Worm (Caenorhabditis elegans) whole organism, midembryonic: ENCODE results near the gene zif-1.
"Not testable (repeated sequence)": the region's sequence is repeated elsewhere in the genome, so short reads cannot be mapped to it uniquely, and the experiment has no call there.

Experiments used
- T22C8.4 ChIP-seq: fragments of 200-800 bp; sonication (Bioruptor generic); IDR thresholded peaks from 2 replicates; pipeline ENCODE4 v1.3.6; 2022; ENCODE audit warnings: missing genetic modification characterization, missing compliant biosample characterization
- cog-1 ChIP-seq: sonication (generic microtip); optimal IDR thresholded peaks from 2 replicates; lab custom pipeline; 2016; ENCODE audit warnings: missing genetic modification characterization, missing compliant biosample characterization
- flt-1 ChIP-seq: fragments of 200-800 bp; sonication (Bioruptor generic); IDR thresholded peaks from 2 replicates; pipeline ENCODE4 v1.3.6; 2022; ENCODE audit warnings: missing genetic modification characterization, missing compliant biosample characterization
- klf-2 ChIP-seq: fragments of 200-800 bp; sonication (Bioruptor generic); conservative IDR thresholded peaks from 2 replicates; pipeline ENCODE4 v1.3.6; 2022; ENCODE audit warnings: missing genetic modification reagents, missing genetic modification characterization, missing compliant biosample characterization
- med-1 ChIP-seq: sonication (generic microtip); optimal IDR thresholded peaks from 2 replicates; lab custom pipeline; 2017; ENCODE audit warnings: missing genetic modification characterization, mild to moderate bottlenecking, missing compliant biosample characterization, antibody characterized with exemption, missing genetic modification reagents; ENCODE audit not compliant: insufficient read depth
- ref-1 ChIP-seq: fragments of 200-800 bp; sonication (Bioruptor generic); conservative IDR thresholded peaks from 2 replicates; pipeline ENCODE4 v1.3.6; 2022; ENCODE audit warnings: missing genetic modification reagents, missing genetic modification characterization, missing compliant biosample characterization
- tab-1 ChIP-seq: fragments of 200-800 bp; sonication (Bioruptor generic); IDR thresholded peaks from 2 replicates; pipeline ENCODE4 v1.3.6; 2022; ENCODE audit warnings: missing genetic modification characterization, missing compliant biosample characterization
- ztf-23 ChIP-seq: fragments of 200-800 bp; sonication (Bioruptor generic); IDR thresholded peaks from 2 replicates; pipeline ENCODE4 v1.3.6; 2022; ENCODE audit warnings: missing genetic modification reagents, missing genetic modification characterization, missing compliant biosample characterization
- ztf-29 ChIP-seq: fragments of 200-800 bp; sonication (Bioruptor generic); IDR thresholded peaks from 2 replicates; pipeline ENCODE4 v1.3.6; 2022; ENCODE audit warnings: missing genetic modification reagents, missing genetic modification characterization, missing compliant biosample characterization

Gene zif-1

DNA sequence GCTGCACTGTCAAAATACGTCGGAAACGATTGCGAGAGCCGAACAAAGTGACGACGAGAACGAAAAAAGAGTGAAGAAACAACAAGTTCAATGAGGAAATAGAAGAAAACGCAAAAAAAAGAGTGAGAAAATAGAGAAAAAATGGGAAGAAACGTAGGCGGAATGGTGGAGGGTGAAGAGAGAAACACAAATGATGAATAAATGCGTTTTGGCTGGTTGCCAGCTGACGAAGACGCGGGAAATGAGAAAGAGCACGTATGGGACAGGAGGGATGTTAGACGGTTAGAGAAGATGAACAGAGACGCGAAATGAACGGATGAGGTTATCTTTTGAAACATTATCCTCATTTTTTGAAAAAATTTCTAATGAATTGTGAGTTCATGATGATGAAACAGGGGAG is 17.6 kb upstream of the zif-1 start:
- no peak for TF ChIP-seq flt-1
- TF ChIP-seq ztf-29, result no peak
- no peak for TF ChIP-seq T22C8.4 (GFP tag; lab: Robert Waterston, UW)
- no peak for TF ChIP-seq tab-1 (GFP tag; lab: Robert Waterston, UW)
- no peak for TF ChIP-seq ref-1
- TF ChIP-seq ztf-23 (GFP tag; lab: Robert Waterston, UW), result no peak
- TF ChIP-seq cog-1 (tag; lab: Kevin White, UChicago), result no peak
- TF ChIP-seq med-1 (GFP tag; lab: Kevin White, UChicago), result no peak
- TF ChIP-seq klf-2, result no peak

- TF ChIP-seq tab-1 (GFP tag; lab: Robert Waterston, UW), result no peak
- TF ChIP-seq T22C8.4 (GFP tag; lab: Robert Waterston, UW), result no peak
- TF ChIP-seq cog-1 (tag; lab: Kevin White, UChicago), result no peak
- no peak for TF ChIP-seq ztf-29
- no peak for TF ChIP-seq ztf-23 (GFP tag; lab: Robert Waterston, UW)
- no peak for TF ChIP-seq ref-1
These were observed 17.1 kb upstream of the zif-1 start for ce11 chrIII:8985461-8985860.

ce11 chrIII:8985965-8986364 is 16.6 kb upstream of the zif-1 start:
- TF ChIP-seq med-1 (GFP tag; lab: Kevin White, UChicago) (no peak), ztf-23 (GFP tag; lab: Robert Waterston, UW) (no peak), klf-2 (no peak), T22C8.4 (GFP tag; lab: Robert Waterston, UW) (no peak), cog-1 (tag; lab: Kevin White, UChicago) (no peak)

ce11 chrIII:8986872-8987271 is 15.7 kb upstream of the zif-1 start:
- TF ChIP-seq ztf-23 (GFP tag; lab: Robert Waterston, UW) (no peak), T22C8.4 (GFP tag; lab: Robert Waterston, UW) (no peak), med-1 (GFP tag; lab: Kevin White, UChicago) (no peak), ztf-29 (no peak), flt-1 (no peak), ref-1 (no peak), tab-1 (GFP tag; lab: Robert Waterston, UW) (no peak), klf-2 (no peak), cog-1 (tag; lab: Kevin White, UChicago) (no peak)

DNA sequence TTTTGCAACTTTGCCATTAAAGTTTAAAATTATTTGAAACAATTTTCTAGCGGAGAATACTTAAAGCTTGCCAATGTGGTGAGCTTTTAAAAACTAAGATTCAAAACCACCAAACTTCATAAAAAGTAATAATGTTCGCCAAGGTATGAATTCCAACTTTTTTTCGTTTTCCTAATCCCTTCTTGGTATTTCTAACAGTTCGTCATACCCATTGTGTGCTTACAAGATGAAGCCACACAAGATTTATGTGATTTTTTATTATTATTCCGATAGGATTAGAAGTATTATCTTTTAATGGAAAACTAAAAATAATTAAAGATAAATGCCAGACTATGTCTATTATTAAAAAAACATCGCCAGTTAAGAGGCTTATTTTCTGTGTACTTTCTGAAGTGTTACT is 14.5 kb upstream of the zif-1 start:
- TF ChIP-seq ztf-29, result no peak
- no peak for TF ChIP-seq T22C8.4 (GFP tag; lab: Robert Waterston, UW)
- no peak for TF ChIP-seq ref-1
- TF ChIP-seq med-1 (GFP tag; lab: Kevin White, UChicago), result no peak
- no peak for TF ChIP-seq flt-1

DNA sequence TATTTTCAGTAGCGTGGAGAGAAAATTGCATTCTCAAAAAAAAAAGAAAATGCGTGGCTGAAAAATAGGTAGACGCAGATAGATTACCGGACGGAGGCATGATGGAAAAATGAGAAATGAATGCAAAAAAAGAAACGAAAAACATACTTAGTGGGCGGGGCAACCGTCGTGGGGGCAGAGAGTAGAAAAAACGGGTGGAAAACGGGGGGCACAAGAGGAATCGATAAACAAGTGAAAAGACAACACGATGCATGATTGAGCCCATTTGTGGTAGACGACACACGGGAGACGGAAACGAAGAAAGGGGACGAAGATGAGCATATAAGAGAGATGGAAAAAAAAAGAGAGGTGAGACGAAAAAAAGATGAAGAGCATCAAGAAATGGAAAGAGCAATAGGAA is 14.0 kb upstream of the zif-1 start:
- TF ChIP-seq flt-1 (0 out of 2 replicates have a peak, but pooled peaks have one; percentile 34), klf-2 (no peak)

DNA sequence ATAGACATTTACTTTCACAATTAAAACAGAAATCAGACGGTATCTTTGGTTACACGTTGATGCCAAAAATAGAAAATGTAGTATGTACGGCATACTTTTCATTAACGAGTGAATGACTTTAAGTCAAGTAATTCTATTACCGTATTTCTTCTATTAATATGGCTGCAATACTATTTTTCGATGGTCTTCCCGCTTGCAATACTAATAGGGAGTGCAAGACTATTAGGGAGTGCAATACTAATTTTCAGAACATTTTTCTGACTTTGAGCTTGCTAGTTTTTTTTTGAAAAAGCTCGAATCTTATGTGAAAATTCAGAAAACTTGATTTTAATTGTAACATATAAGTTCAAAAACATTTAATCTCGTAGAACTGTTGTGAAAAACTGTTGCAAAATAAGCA is 12.8 kb upstream of the zif-1 start, which contains the start of gene R08D7.7:
R08D7.7 (plus strand) TSS at position 301 of the 400 bp plus-strand sequence.
- TF ChIP-seq tab-1 (GFP tag; lab: Robert Waterston, UW); cog-1 (tag; lab: Kevin White, UChicago); flt-1: not testable (repeated sequence)

ce11 chrIII:8996686-8997085 is 5.9 kb upstream of the zif-1 start, which contains the start of gene skat-1:
skat-1 (minus strand) TSS chrIII:8996786.
- TF ChIP-seq tab-1 (GFP tag; lab: Robert Waterston, UW) (no peak), ref-1 (no peak), cog-1 (tag; lab: Kevin White, UChicago) (no peak), ztf-23 (GFP tag; lab: Robert Waterston, UW) (no peak), med-1 (GFP tag; lab: Kevin White, UChicago) (no peak), ztf-29 (no peak), T22C8.4 (GFP tag; lab: Robert Waterston, UW) (no peak), klf-2 (no peak), flt-1 (no peak)

ce11 chrIII:8997821-8998220 is 4.8 kb upstream of the zif-1 start:
- TF ChIP-seq cog-1 (tag; lab: Kevin White, UChicago) (no peak), med-1 (GFP tag; lab: Kevin White, UChicago) (no peak), tab-1 (GFP tag; lab: Robert Waterston, UW) (no peak), T22C8.4 (GFP tag; lab: Robert Waterston, UW) (no peak), flt-1 (no peak), ztf-29 (no peak), ref-1 (no peak), klf-2 (no peak), ztf-23 (GFP tag; lab: Robert Waterston, UW) (no peak)

- TF ChIP-seq ref-1, result no peak
- no peak for TF ChIP-seq klf-2
- no peak for TF ChIP-seq med-1 (GFP tag; lab: Kevin White, UChicago)
- TF ChIP-seq T22C8.4 (GFP tag; lab: Robert Waterston, UW), result no peak
- TF ChIP-seq tab-1 (GFP tag; lab: Robert Waterston, UW), result no peak
These were observed 3.7 kb upstream of the zif-1 start for ce11 chrIII:8998884-8999283.

ce11 chrIII:8999508-8999907 is 3.1 kb upstream of the zif-1 start, which contains the start of gene F59B2.3:
F59B2.3 (minus strand) TSS chrIII:8999766.
- TF ChIP-seq med-1 (GFP tag; lab: Kevin White, UChicago) (no peak), cog-1 (tag; lab: Kevin White, UChicago) (no peak), ztf-23 (GFP tag; lab: Robert Waterston, UW) (no peak), T22C8.4 (GFP tag; lab: Robert Waterston, UW) (no peak), ref-1 (no peak), flt-1 (no peak), ztf-29 (no peak), tab-1 (GFP tag; lab: Robert Waterston, UW) (no peak), klf-2 (no peak)
